Fruit fly (Drosophila melanogaster) whole organism, wandering third instar larva: Measurements from ENCODE around the gene RhoGAP15B.

Experiments
- Abd-B ChIP-seq: fragments of >200 bp; optimal IDR thresholded peaks from 2 replicates; lab custom pipeline; 2017; ENCODE audit warnings: missing biosample characterization, missing genetic modification characterization
- CG32264 ChIP-seq: fragments of 200-800 bp; sonication (Bioruptor generic); optimal IDR thresholded peaks from 2 replicates; lab custom pipeline; 2016; ENCODE audit warnings: missing biosample characterization, missing genetic modification characterization
- CG9705 ChIP-seq: fragments of 200-800 bp; sonication (Bioruptor generic); optimal IDR thresholded peaks from 2 replicates; lab custom pipeline; 2018; ENCODE audit warnings: missing biosample characterization, mild to moderate bottlenecking, missing genetic modification characterization
- CrebA ChIP-seq: fragments of 200-800 bp; sonication (Bioruptor generic); optimal IDR thresholded peaks from 2 replicates; lab custom pipeline; 2016; ENCODE audit warnings: missing biosample characterization, mild to moderate bottlenecking, missing genetic modification characterization, borderline replicate concordance
- Dfd ChIP-seq: fragments of >200 bp; optimal IDR thresholded peaks from 2 replicates; lab custom pipeline; 2017; ENCODE audit warnings: missing biosample characterization, missing genetic modification characterization
- Dif ChIP-seq: fragments of 200-275, 200-300 bp; sonication (Bioruptor generic); optimal IDR thresholded peaks from 2 replicates; lab custom pipeline; 2018; ENCODE audit warnings: missing biosample characterization, missing genetic modification characterization; ENCODE audit not compliant: partially characterized antibody
- GATAd ChIP-seq: sonication (Bioruptor generic); optimal IDR thresholded peaks from 2 replicates; lab custom pipeline; 2016; ENCODE audit warnings: missing biosample characterization, missing genetic modification characterization
- HLH106 ChIP-seq: fragments of 200-800 bp; optimal IDR thresholded peaks from 3 replicates; lab custom pipeline; 2019; ENCODE audit warnings: missing biosample characterization, mild to moderate bottlenecking, missing genetic modification characterization, moderate library complexity
- Hnf4 ChIP-seq: fragments of 200-800 bp; sonication (Bioruptor generic); optimal IDR thresholded peaks from 2 replicates; lab custom pipeline; 2016; ENCODE audit warnings: missing biosample characterization, mild to moderate bottlenecking, missing genetic modification characterization
- Hr78 ChIP-seq: fragments of >200 bp; optimal IDR thresholded peaks from 2 replicates; lab custom pipeline; 2017; ENCODE audit warnings: missing biosample characterization, missing genetic modification characterization
- Hr83 ChIP-seq: fragments of 200-300 bp; sonication (Bioruptor generic); optimal IDR thresholded peaks from 2 replicates; lab custom pipeline; 2016; ENCODE audit warnings: missing biosample characterization, mild to moderate bottlenecking, missing genetic modification characterization, moderate library complexity; ENCODE audit not compliant: poor library complexity, severe bottlenecking
- Jra ChIP-seq: sonication (Bioruptor generic); optimal IDR thresholded peaks from 2 replicates; lab custom pipeline; 2016; ENCODE audit warnings: missing biosample characterization, missing genetic modification characterization
- Mio ChIP-seq: sonication (Bioruptor generic); optimal IDR thresholded peaks from 2 replicates; lab custom pipeline; 2016; ENCODE audit warnings: missing biosample characterization, missing genetic modification characterization
- Myc ChIP-seq: fragments of >200 bp; optimal IDR thresholded peaks from 2 replicates; lab custom pipeline; 2017
- N ChIP-seq: fragments of >200 bp; optimal IDR thresholded peaks from 2 replicates; lab custom pipeline; 2018; ENCODE audit warnings: missing biosample characterization, missing external identifiers, missing genetic modification characterization
- OdsH ChIP-seq: fragments of 200-800 bp; sonication (Bioruptor generic); optimal IDR thresholded peaks from 2 replicates; lab custom pipeline; 2016; ENCODE audit warnings: missing biosample characterization, mild to moderate bottlenecking, missing genetic modification characterization
- Rel ChIP-seq, 2 experiments: fragments of 200-800 bp; sonication (Bioruptor generic) in 1 of 2; optimal IDR thresholded peaks; 2 replicates in 1 of 2; 3 replicates in 1 of 2; lab custom pipeline; 2016 to 2019; ENCODE audit warnings: mild to moderate bottlenecking in 2 of 2, missing biosample characterization in 2 of 2, missing genetic modification characterization in 2 of 2, moderate library complexity in 1 of 2
- Sp1 ChIP-seq: fragments of 200-800 bp; sonication (Bioruptor generic); optimal IDR thresholded peaks from 3 replicates; lab custom pipeline; 2019; ENCODE audit warnings: missing biosample characterization, mild to moderate bottlenecking, missing genetic modification characterization, moderate library complexity
- Vsx2 ChIP-seq: fragments of 200-300, 225-300 bp; sonication (Bioruptor generic); optimal IDR thresholded peaks from 2 replicates; lab custom pipeline; 2018; ENCODE audit warnings: missing biosample characterization, missing genetic modification characterization; ENCODE audit not compliant: partially characterized antibody
- br ChIP-seq: fragments of 200-800 bp; sonication (Bioruptor generic); optimal IDR thresholded peaks from 2 replicates; lab custom pipeline; 2016; ENCODE audit warnings: missing biosample characterization, missing genetic modification characterization
- brk ChIP-seq: fragments of 200-800 bp; sonication (Bioruptor generic); optimal IDR thresholded peaks from 2 replicates; lab custom pipeline; 2016; ENCODE audit warnings: missing biosample characterization, mild to moderate bottlenecking, missing genetic modification characterization
- dl ChIP-seq, 2 experiments: fragments of 175-275, 200-275 bp in 1 of 2; fragments of 200-275 bp in 1 of 2; sonication (Bioruptor generic); optimal IDR thresholded peaks; lab custom pipeline; 2018; ENCODE audit warnings: mild to moderate bottlenecking in 2 of 2, missing biosample characterization in 2 of 2, missing genetic modification characterization in 2 of 2, moderate library complexity in 2 of 2; ENCODE audit not compliant: partially characterized antibody in 2 of 2, insufficient read depth in 1 of 2
- dmrt93B ChIP-seq: fragments of 200-800 bp; sonication (Bioruptor generic); optimal IDR thresholded peaks from 2 replicates; lab custom pipeline; 2018; ENCODE audit warnings: missing biosample characterization, mild to moderate bottlenecking, missing genetic modification characterization
- dsf ChIP-seq: sonication (Bioruptor generic); optimal IDR thresholded peaks from 2 replicates; lab custom pipeline; 2016; ENCODE audit warnings: missing biosample characterization, missing genetic modification characterization, borderline replicate concordance
- ey ChIP-seq: fragments of 200-800 bp; sonication (Bioruptor generic); optimal IDR thresholded peaks from 2 replicates; lab custom pipeline; 2016; ENCODE audit warnings: missing biosample characterization, missing genetic modification characterization
- foxo ChIP-seq, 2 experiments: fragments of 200-800 bp; sonication (Bioruptor generic); optimal IDR thresholded peaks; 2 replicates in 1 of 2; 3 replicates in 1 of 2; lab custom pipeline; 2016 to 2017; ENCODE audit warnings: missing biosample characterization in 2 of 2, missing genetic modification characterization in 2 of 2
- fru ChIP-seq: fragments of 200-800 bp; sonication (Bioruptor generic); optimal IDR thresholded peaks from 3 replicates; lab custom pipeline; 2016; ENCODE audit warnings: missing biosample characterization, mild to moderate bottlenecking, missing genetic modification characterization
- h ChIP-seq: fragments of 200-800 bp; sonication (Bioruptor generic); optimal IDR thresholded peaks from 3 replicates; lab custom pipeline; 2016; ENCODE audit warnings: missing biosample characterization, mild to moderate bottlenecking, missing genetic modification characterization
- jim ChIP-seq: fragments of 175-275, 200-325 bp; sonication (Bioruptor generic); optimal IDR thresholded peaks from 2 replicates; lab custom pipeline; 2016; ENCODE audit warnings: missing biosample characterization, mild to moderate bottlenecking, missing genetic modification characterization
- lola ChIP-seq: fragments of >200 bp; optimal IDR thresholded peaks from 2 replicates; lab custom pipeline; 2017; ENCODE audit warnings: missing biosample characterization, missing genetic modification characterization
- pan ChIP-seq: fragments of >200 bp; optimal IDR thresholded peaks from 2 replicates; lab custom pipeline; 2017
- psq ChIP-seq: fragments of 200-800 bp; sonication (Bioruptor generic); optimal IDR thresholded peaks from 3 replicates; lab custom pipeline; 2017; ENCODE audit warnings: missing biosample characterization, mild to moderate bottlenecking, missing genetic modification characterization, moderate library complexity
- rgr ChIP-seq: fragments of 200-800 bp; sonication (Bioruptor generic); optimal IDR thresholded peaks from 3 replicates; lab custom pipeline; 2016; ENCODE audit warnings: missing biosample characterization, mild to moderate bottlenecking, missing genetic modification characterization
- sage ChIP-seq: fragments of 200-800 bp; sonication (Bioruptor generic); optimal IDR thresholded peaks from 2 replicates; lab custom pipeline; 2016; ENCODE audit warnings: missing biosample characterization, mild to moderate bottlenecking, missing genetic modification characterization
- sv ChIP-seq: fragments of 200-800 bp; sonication (Bioruptor generic); optimal IDR thresholded peaks from 3 replicates; lab custom pipeline; 2016; ENCODE audit warnings: missing biosample characterization, missing genetic modification characterization
- tai ChIP-seq: sonication (Bioruptor generic); optimal IDR thresholded peaks from 2 replicates; lab custom pipeline; 2016; ENCODE audit warnings: missing biosample characterization, missing genetic modification characterization
- usp ChIP-seq: fragments of >200 bp; optimal IDR thresholded peaks from 2 replicates; lab custom pipeline; 2017; ENCODE audit warnings: missing biosample characterization, missing genetic modification characterization
- woc ChIP-seq: sonication (Bioruptor generic); optimal IDR thresholded peaks from 2 replicates; lab custom pipeline; 2016; ENCODE audit warnings: missing biosample characterization, mild to moderate bottlenecking, missing genetic modification characterization

The RhoGAP15B gene

DNA sequence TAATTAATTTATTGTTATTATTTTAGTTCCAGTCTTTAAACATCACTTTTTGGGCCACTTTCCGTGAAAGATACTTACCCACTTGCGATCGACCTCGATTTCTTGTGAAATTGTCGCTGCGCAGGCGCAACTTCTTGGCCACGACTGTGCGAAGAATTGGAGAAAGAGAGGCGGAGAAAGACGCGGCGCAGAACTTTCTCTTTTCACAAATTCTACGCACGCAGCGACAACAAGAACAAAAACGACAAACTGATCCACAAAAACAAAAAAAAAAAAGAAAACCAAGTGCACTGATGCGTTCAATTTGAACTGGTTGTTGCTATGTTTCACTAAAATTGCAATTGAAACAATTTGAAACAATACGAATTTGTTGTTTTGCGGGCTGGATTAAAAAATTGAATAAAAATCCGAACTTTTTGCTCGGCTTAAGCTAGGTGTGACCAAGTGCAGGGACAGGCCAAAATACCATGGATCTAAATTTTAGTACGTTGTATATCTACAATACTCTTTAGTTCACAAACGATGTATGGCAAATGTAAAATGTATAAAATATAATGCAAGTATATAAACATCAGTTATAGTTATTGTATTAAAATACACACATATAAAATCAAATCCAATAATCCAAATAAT is 2.5 kb upstream of the RhoGAP15B start, which contains the start of gene wus:
TSS of gene wus (minus strand) at position 448 of the 633 bp plus-strand sequence.
- peak; percentile 14 for TF ChIP-seq psq (GFP tag; lab: Kevin White, UChicago)
- peak; percentile 27 for TF ChIP-seq Myc (lab: Kevin White, UChicago)
- TF ChIP-seq sv (GFP tag; lab: Kevin White, UChicago), result no peak

DNA sequence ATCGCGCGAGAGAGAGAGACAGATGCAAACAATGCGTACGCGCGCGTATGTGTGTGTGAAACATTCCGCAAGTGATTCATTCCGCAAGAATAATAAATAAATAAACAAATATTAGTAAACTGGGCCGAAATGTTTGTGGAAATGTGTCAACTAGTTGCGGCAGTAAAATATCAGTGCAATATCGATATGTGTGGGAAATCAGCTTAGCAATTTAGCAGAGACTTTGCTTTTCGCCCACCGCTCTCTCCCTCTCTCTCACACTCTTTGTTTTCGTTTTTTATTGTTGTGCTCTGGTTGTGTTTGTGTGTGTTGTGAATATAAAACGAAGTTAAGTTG is 393 bp downstream of the RhoGAP15B start:
- TF ChIP-seq CrebA (GFP tag; lab: Kevin White, UChicago) (no peak), GATAd (GFP tag; lab: Kevin White, UChicago) (no peak), sage (no peak), Jra (GFP tag; lab: Kevin White, UChicago) (peak; percentile 20), dmrt93B (GFP tag; lab: Kevin White, UChicago) (no peak), h (GFP tag; lab: Kevin White, UChicago) (peak; percentile 35), brk (GFP tag; lab: Kevin White, UChicago) (peak; percentile 10), fru (no peak)

DNA sequence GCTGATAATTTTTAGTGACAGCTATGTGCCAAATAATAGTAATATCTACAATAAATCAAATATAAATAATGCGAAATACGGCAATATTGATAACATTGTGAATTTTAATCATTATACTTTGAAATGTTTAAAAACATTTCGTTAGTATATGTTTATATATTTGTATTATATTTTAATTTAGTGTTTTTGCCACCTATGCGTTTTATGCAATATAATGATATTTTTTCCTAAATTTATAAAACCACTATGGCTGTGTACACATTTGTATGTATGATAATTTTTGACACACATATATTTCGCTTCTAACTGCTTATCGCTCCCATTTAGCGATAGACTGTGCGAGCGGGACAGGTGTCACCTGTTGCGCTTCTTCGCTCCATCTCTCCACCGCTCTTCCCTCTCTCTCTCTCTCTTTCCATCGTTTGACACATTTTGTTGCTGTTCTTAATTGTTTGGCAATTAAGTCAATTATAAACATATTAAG is 1.0 kb downstream of the RhoGAP15B start:
- TF ChIP-seq lola (GFP tag; lab: Kevin White, UChicago), result no peak
- TF ChIP-seq Sp1, result peak; percentile 50
- TF ChIP-seq rgr, result peak; percentile 45
- peak; percentile 44 for TF ChIP-seq OdsH (GFP tag; lab: Kevin White, UChicago)
- TF ChIP-seq foxo (GFP tag; optimal IDR thresholded peaks at IDR 0.05; lab: Kevin White, UChicago), result peak in 1 of 2 experiments; percentile 52
- TF ChIP-seq h (GFP tag; lab: Kevin White, UChicago), result peak; percentile 13
- TF ChIP-seq fru, result peak; percentile 12
- peak; percentile 49 for TF ChIP-seq HLH106 (tag; lab: Kevin White, UChicago)
- peak; percentile 4 for TF ChIP-seq psq (GFP tag; lab: Kevin White, UChicago)
- no peak for TF ChIP-seq dsf (GFP tag; lab: Kevin White, UChicago)
- TF ChIP-seq ey (GFP tag; lab: Kevin White, UChicago), result no peak
- TF ChIP-seq dmrt93B (GFP tag; lab: Kevin White, UChicago), result no peak

DNA sequence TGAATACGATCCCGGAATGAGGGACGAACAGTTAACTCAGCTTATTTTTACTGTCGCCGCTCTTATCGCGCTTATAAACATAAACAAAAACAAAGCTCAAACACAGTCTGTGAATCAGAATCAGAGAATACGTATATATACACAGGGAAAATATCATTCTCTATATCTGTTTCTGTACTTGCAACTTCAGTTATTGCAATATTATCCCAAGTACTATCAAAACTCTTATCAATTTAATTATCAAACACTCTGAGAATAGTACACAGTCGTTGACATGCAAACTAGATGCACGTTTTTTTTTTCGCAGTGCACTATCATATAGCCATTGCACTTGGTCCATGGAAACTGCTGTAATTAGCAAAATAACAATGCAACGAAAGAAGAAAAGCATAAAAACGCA is 2.3 kb downstream of the RhoGAP15B start:
- TF ChIP-seq OdsH (GFP tag; lab: Kevin White, UChicago) (peak; percentile 58), jim (GFP tag; lab: Kevin White, UChicago) (no peak), CG32264 (no peak), tai (GFP tag; lab: Kevin White, UChicago) (no peak), CG9705 (no peak), sv (GFP tag; lab: Kevin White, UChicago) (no peak), HLH106 (tag; lab: Kevin White, UChicago) (peak; percentile 67), fru (peak; percentile 66), dsf (GFP tag; lab: Kevin White, UChicago) (no peak), pan (lab: Kevin White, UChicago) (no peak), dmrt93B (GFP tag; lab: Kevin White, UChicago) (peak; percentile 53), lola (GFP tag; lab: Kevin White, UChicago) (no peak), Hnf4 (GFP tag; lab: Kevin White, UChicago) (peak; percentile 45), h (GFP tag; lab: Kevin White, UChicago) (peak; percentile 75), psq (GFP tag; lab: Kevin White, UChicago) (peak; percentile 55), rgr (peak; percentile 76), ey (GFP tag; lab: Kevin White, UChicago) (peak; percentile 74), Hr83 (GFP tag; lab: Kevin White, UChicago) (no peak), Rel (GFP tag; optimal IDR thresholded peaks at IDR 0.05; lab: Kevin White, UChicago) (no peak), Rel (tag; optimal IDR thresholded peaks at IDR 0.05; lab: Kevin White, UChicago) (no peak), Sp1 (peak; percentile 62), Dfd (GFP tag; lab: Kevin White, UChicago) (no peak), Dif (GFP tag; lab: Kevin White, UChicago) (no peak), foxo (GFP tag; optimal IDR thresholded peaks at IDR 0.05; lab: Kevin White, UChicago) (peak in 1 of 2 experiments; percentile 76), usp (GFP tag; lab: Kevin White, UChicago) (no peak), br (peak; percentile 59), brk (GFP tag; lab: Kevin White, UChicago) (no peak), Mio (GFP tag; lab: Kevin White, UChicago) (no peak), woc (no peak), dl (GFP tag; optimal IDR thresholded peaks at IDR 0.05; lab: Kevin White, UChicago; ENCODE audit: insufficient read depth in 1 of 2, partially characterized antibody in 2 of 2) (no peak), Jra (GFP tag; lab: Kevin White, UChicago) (no peak), GATAd (GFP tag; lab: Kevin White, UChicago) (no peak), Abd-B (GFP tag; lab: Kevin White, UChicago) (no peak), sage (no peak), CrebA (GFP tag; lab: Kevin White, UChicago) (no peak), Myc (lab: Kevin White, UChicago) (no peak), N (GFP tag; lab: Kevin White, UChicago) (no peak), Hr78 (GFP tag; lab: Kevin White, UChicago) (no peak), Vsx2 (GFP tag; lab: Kevin White, UChicago) (no peak)
